Fruit fly (Drosophila melanogaster): ENCODE data around the gene CG14965.

The CG14965 gene

DNA sequence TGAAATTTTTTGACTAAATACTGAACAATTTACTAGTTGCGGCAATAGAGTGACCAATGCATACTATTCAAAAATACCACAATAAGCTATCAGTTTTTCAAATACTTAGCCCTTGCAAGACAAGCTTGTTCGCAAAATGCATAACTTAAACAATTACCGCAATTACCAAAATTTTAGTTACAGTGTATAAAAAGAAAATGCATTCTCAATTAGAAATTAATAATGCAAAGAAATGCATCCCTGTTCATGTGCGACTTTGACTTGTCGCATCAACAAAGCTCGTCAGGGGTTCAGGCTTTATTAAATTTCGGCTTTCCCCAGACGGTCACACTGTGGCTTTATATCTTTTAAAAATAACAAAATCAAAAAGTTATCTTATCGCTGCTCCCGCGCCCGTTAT is 26.6 kb upstream of the CG14965 start, which contains the start of the genes hob and nSMase:
hob (minus strand) TSS at position 62 of the 400 bp plus-strand sequence.
nSMase (plus strand) TSS at position 298 of the 400 bp plus-strand sequence.
- TF ChIP-seq tai (GFP tag; optimal IDR thresholded peaks at IDR 0.05) (no peak), OdsH (GFP tag; optimal IDR thresholded peaks at IDR 0.05) (peak; percentile 34)

DNA sequence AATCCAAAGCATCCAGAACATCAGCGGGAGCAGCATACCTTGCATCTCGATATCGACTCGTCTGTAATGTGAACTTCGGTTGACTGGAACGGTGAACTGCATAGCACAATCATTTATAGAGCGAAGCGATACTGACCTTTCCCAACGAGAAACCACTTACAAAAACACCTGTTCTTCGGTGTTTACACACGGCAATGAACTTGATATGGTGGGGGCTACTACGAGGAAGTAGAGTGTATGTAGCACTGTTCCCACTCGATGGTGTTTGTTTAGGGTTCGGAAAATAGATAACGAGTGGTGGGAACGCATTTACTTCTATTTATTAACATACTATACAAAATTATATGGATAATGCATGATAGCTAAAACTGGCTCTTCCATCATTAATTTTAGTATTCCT is 16.6 kb upstream of the CG14965 start, which contains the start of the genes CG32269 and CG32270:
CG32269 (minus strand) TSS at position 91 of the 400 bp plus-strand sequence.
CG32270 (minus strand) TSS at position 91 of the 400 bp plus-strand sequence.
- TF ChIP-seq Jra (GFP tag; optimal IDR thresholded peaks at IDR 0.05): no peak
- no peak for TF ChIP-seq sv (GFP tag; optimal IDR thresholded peaks at IDR 0.05)
- peak; percentile 92 for TF ChIP-seq Hr83 (GFP tag; optimal IDR thresholded peaks at IDR 0.05; ENCODE audit: poor library complexity, severe bottlenecking)
- no peak for TF ChIP-seq Hnf4 (GFP tag; optimal IDR thresholded peaks at IDR 0.05)
- TF ChIP-seq dsf (GFP tag; optimal IDR thresholded peaks at IDR 0.05; ENCODE audit: borderline replicate concordance): no peak
- no peak for TF ChIP-seq Vsx2 (GFP tag; optimal IDR thresholded peaks at IDR 0.05; ENCODE audit: partially characterized antibody)
- no peak for TF ChIP-seq pan (optimal IDR thresholded peaks at IDR 0.05)

DNA sequence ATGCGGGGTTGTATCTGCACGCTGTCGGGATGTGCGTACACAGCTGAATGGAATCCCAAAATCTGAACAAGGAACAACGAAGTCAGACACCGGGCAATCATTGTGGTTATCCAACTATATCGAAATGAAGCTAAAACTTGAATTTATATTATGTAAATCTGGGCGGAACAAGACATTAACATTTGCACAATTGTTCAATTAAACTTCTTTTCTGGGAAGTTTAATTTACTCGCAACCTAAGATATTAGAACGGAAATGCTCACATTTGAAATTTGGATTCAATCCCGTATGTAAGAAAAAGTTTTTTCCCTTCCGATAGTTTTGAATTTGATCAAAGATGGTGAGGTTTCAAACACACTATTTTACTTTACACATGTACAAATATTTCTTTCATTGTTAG is 14.0 kb upstream of the CG14965 start, which contains the start of gene CG33160:
CG33160 (minus strand) TSS at position 101 of the 400 bp plus-strand sequence.
- TF ChIP-seq lola (GFP tag; optimal IDR thresholded peaks at IDR 0.05) (no peak), foxo (GFP tag; optimal IDR thresholded peaks at IDR 0.05) (no peak), Jra (GFP tag; optimal IDR thresholded peaks at IDR 0.05) (no peak), OdsH (GFP tag; optimal IDR thresholded peaks at IDR 0.05) (no peak), CG9705 (GFP tag; optimal IDR thresholded peaks at IDR 0.05) (no peak), Dif (GFP tag; optimal IDR thresholded peaks at IDR 0.05; ENCODE audit: partially characterized antibody) (no peak), h (GFP tag; optimal IDR thresholded peaks at IDR 0.05) (no peak), dmrt93B (GFP tag; optimal IDR thresholded peaks at IDR 0.05) (no peak), tai (GFP tag; optimal IDR thresholded peaks at IDR 0.05) (no peak)

DNA sequence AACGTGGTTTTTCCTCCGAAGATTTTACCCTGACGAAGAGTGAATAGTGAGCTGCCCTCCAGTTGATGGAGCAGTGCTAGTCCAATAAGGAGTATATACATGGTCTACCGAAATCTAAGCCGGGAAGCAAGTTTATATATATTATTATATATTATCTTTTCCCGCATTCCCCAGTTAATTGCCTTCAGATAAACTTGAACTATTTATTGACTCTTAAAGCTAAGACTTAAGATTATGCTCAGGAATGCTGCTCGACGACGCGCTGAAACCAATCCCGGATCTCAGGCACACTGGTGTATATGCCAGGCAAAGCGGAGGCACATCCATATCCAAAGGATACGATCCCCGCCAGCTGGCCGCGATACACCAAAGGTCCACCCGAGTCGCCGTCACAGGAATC is 13.1 kb upstream of the CG14965 start, which contains the start of gene CG32277:
CG32277 (minus strand) TSS at position 101 of the 400 bp plus-strand sequence.
- no peak for TF ChIP-seq dl (GFP tag; optimal IDR thresholded peaks at IDR 0.05; ENCODE audit: insufficient read depth in 1 of 2, partially characterized antibody in 2 of 2)
- no peak for TF ChIP-seq psq (GFP tag; optimal IDR thresholded peaks at IDR 0.05)
- TF ChIP-seq Myc (optimal IDR thresholded peaks at IDR 0.05): no peak

DNA sequence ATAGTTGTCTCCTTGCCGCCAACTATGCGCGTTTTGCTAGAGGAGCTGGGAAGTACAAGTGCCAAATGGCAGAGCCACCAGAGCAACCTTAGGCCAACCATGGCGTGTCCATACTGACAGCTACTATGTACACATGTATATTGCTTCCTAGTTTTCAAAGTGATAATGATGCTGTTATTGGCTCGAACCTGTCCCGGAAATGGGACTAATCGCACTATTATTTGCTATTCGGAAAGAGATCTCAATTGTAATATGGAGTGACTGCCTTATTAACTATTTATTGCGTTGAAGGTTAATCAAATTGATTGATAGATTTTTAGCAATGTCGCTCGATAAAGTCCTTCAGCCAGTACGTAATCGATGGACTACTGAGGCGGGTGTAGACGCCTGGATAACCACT is 12.1 kb upstream of the CG14965 start, which contains the start of gene CG33159:
CG33159 (minus strand) TSS at position 101 of the 400 bp plus-strand sequence.
- TF ChIP-seq jim (GFP tag; optimal IDR thresholded peaks at IDR 0.05) (no peak), rgr (GFP tag; optimal IDR thresholded peaks at IDR 0.05) (no peak)

DNA sequence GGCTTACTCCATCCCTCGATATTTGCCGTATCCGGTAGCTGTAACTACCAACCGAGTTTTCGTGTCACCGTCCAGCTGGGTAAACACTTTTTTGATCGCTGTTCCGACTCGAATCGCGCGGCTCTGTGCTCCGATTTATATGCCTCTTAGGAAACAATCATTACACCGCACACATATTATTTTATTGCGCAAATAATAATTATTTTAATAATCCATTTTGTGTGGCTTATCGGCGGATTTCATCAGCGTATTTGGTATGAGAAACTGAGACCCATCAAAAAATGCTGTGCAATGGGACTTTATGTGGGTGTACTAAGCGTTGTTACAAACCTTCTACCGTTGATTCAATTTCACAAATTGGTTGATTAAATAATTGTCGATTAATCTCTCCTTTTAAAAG is 10.8 kb upstream of the CG14965 start, which contains the start of gene CG32271:
CG32271 (minus strand) TSS at position 101 of the 400 bp plus-strand sequence.
- no peak for TF ChIP-seq Hr78 (GFP tag; optimal IDR thresholded peaks at IDR 0.05)
- no peak for TF ChIP-seq N (GFP tag; optimal IDR thresholded peaks at IDR 0.05)
- TF ChIP-seq tai (GFP tag; optimal IDR thresholded peaks at IDR 0.05): no peak
- TF ChIP-seq h (GFP tag; optimal IDR thresholded peaks at IDR 0.05): no peak
- TF ChIP-seq Mio (GFP tag; optimal IDR thresholded peaks at IDR 0.05): no peak
- TF ChIP-seq Sp1 (GFP tag; optimal IDR thresholded peaks at IDR 0.05): no peak
- TF ChIP-seq HLH106 (tag; optimal IDR thresholded peaks at IDR 0.05): no peak
- TF ChIP-seq dmrt93B (GFP tag; optimal IDR thresholded peaks at IDR 0.05): no peak
- TF ChIP-seq CG9705 (GFP tag; optimal IDR thresholded peaks at IDR 0.05): no peak
- TF ChIP-seq sv (GFP tag; optimal IDR thresholded peaks at IDR 0.05): no peak
- TF ChIP-seq Rel (GFP tag; optimal IDR thresholded peaks at IDR 0.05): no peak
- no peak for TF ChIP-seq Rel (tag; optimal IDR thresholded peaks at IDR 0.05)
- TF ChIP-seq ey (GFP tag; optimal IDR thresholded peaks at IDR 0.05): no peak
